Worm (Caenorhabditis elegans) whole organism, L2 larva: ENCODE measurements around the gene lgc-20.

Experiments used
- F13H6.1 ChIP-seq: sonication (generic microtip); optimal IDR thresholded peaks from 2 replicates; lab custom pipeline; 2016; ENCODE audit warnings: missing genetic modification characterization, missing compliant biosample characterization
- R02D3.7 ChIP-seq: fragments of 150-350 bp; optimal IDR thresholded peaks from 2 replicates; lab custom pipeline; 2014; ENCODE audit warnings: missing biosample characterization, missing genetic modification characterization
- ZK546.5 ChIP-seq: sonication (generic microtip); optimal IDR thresholded peaks from 2 replicates; lab custom pipeline; 2017; ENCODE audit warnings: missing biosample characterization, missing genetic modification characterization
- alr-1 ChIP-seq: fragments of 150-350 bp; optimal IDR thresholded peaks from 2 replicates; lab custom pipeline; 2014; ENCODE audit warnings: missing biosample characterization, missing genetic modification characterization
- aly-2 ChIP-seq: fragments of 150-350 bp; optimal IDR thresholded peaks from 2 replicates; lab custom pipeline; 2014; ENCODE audit warnings: missing biosample characterization, missing genetic modification characterization
- ama-1 ChIP-seq: fragments of 150-350 bp; optimal IDR thresholded peaks from 2 replicates; lab custom pipeline; 2018; ENCODE audit warnings: inconsistent platforms
- blmp-1 ChIP-seq: sonication (generic microtip); optimal IDR thresholded peaks from 2 replicates; lab custom pipeline; 2017; ENCODE audit warnings: missing genetic modification characterization, mild to moderate bottlenecking, missing compliant biosample characterization, antibody characterized with exemption, moderate library complexity; ENCODE audit not compliant: insufficient read depth
- ceh-16 ChIP-seq: fragments of 150-350 bp; optimal IDR thresholded peaks from 2 replicates; lab custom pipeline; 2014; ENCODE audit warnings: missing biosample characterization, missing genetic modification characterization
- ceh-82 ChIP-seq: fragments of 150-350 bp; optimal IDR thresholded peaks from 2 replicates; lab custom pipeline; 2014; ENCODE audit warnings: missing biosample characterization, missing genetic modification characterization
- crh-2 ChIP-seq: sonication (generic microtip); optimal IDR thresholded peaks from 2 replicates; lab custom pipeline; 2017; ENCODE audit warnings: missing biosample characterization, missing genetic modification characterization
- dmd-4 ChIP-seq: sonication (generic microtip); optimal IDR thresholded peaks from 2 replicates; lab custom pipeline; 2017; ENCODE audit warnings: missing biosample characterization, missing genetic modification characterization
- egl-27 ChIP-seq: sonication (generic microtip); optimal IDR thresholded peaks from 3 replicates; lab custom pipeline; 2017; ENCODE audit warnings: missing biosample characterization, missing genetic modification reagents, missing genetic modification characterization
- elt-1 ChIP-seq: fragments of 150-350 bp; optimal IDR thresholded peaks from 2 replicates; lab custom pipeline; 2014; ENCODE audit warnings: missing biosample characterization, missing genetic modification characterization
- elt-3 ChIP-seq: sonication (generic microtip); optimal IDR thresholded peaks from 2 replicates; lab custom pipeline; 2017; ENCODE audit warnings: missing biosample characterization, missing genetic modification characterization
- fos-1 ChIP-seq: fragments of 150-350 bp; optimal IDR thresholded peaks from 2 replicates; lab custom pipeline; 2014; ENCODE audit warnings: missing biosample characterization, missing genetic modification characterization
- gmeb-1 ChIP-seq: fragments of 150-350 bp; optimal IDR thresholded peaks from 2 replicates; lab custom pipeline; 2014; ENCODE audit warnings: missing biosample characterization, missing genetic modification characterization
- lin-11 ChIP-seq: fragments of 150-350 bp; sonication (generic microtip); optimal IDR thresholded peaks from 2 replicates; lab custom pipeline; 2014; ENCODE audit warnings: missing biosample characterization, missing genetic modification characterization, inconsistent platforms, mixed read lengths
- lin-39 ChIP-seq: fragments of 150-350 bp; optimal IDR thresholded peaks from 2 replicates; lab custom pipeline; 2014; ENCODE audit warnings: missing biosample characterization, missing genetic modification reagents, missing genetic modification characterization
- lsy-2 ChIP-seq, 2 experiments: fragments of 150-350 bp in 1 of 2; sonication (generic microtip) in 1 of 2; optimal IDR thresholded peaks; 2 replicates each; lab custom pipeline; 2014 to 2017; ENCODE audit warnings: missing biosample characterization in 2 of 2, missing genetic modification characterization in 2 of 2
- mab-5 ChIP-seq: fragments of 150-350 bp; optimal IDR thresholded peaks from 2 replicates; lab custom pipeline; 2014; ENCODE audit warnings: missing biosample characterization, missing genetic modification characterization
- mbf-1 ChIP-seq: sonication (generic microtip); optimal IDR thresholded peaks from 2 replicates; lab custom pipeline; 2017; ENCODE audit warnings: missing biosample characterization, missing genetic modification characterization
- mdl-1 ChIP-seq, 2 experiments: fragments of 150-350 bp in 1 of 2; sonication (generic microtip) in 1 of 2; optimal IDR thresholded peaks; 2 replicates each; lab custom pipeline; 2017; ENCODE audit warnings: missing biosample characterization in 2 of 2, missing genetic modification characterization in 2 of 2
- nhr-10 ChIP-seq: sonication (generic microtip); optimal IDR thresholded peaks from 2 replicates; lab custom pipeline; 2017; ENCODE audit warnings: missing biosample characterization, missing genetic modification characterization
- nhr-11 ChIP-seq: fragments of 150-350 bp; optimal IDR thresholded peaks from 2 replicates; lab custom pipeline; 2014; ENCODE audit warnings: missing biosample characterization, missing genetic modification characterization
- nhr-12 ChIP-seq: fragments of 150-350 bp; optimal IDR thresholded peaks from 2 replicates; lab custom pipeline; 2014; ENCODE audit warnings: missing biosample characterization, missing genetic modification characterization
- nhr-129 ChIP-seq: fragments of 150-350 bp; optimal IDR thresholded peaks from 2 replicates; lab custom pipeline; 2014; ENCODE audit warnings: missing biosample characterization, missing genetic modification characterization
- nhr-23 ChIP-seq: fragments of 150-350 bp; optimal IDR thresholded peaks from 2 replicates; lab custom pipeline; 2014; ENCODE audit warnings: missing biosample characterization, missing genetic modification reagents, missing genetic modification characterization
- nhr-237 ChIP-seq: fragments of 150-350 bp; optimal IDR thresholded peaks from 2 replicates; lab custom pipeline; 2014; ENCODE audit warnings: missing biosample characterization, missing genetic modification characterization
- nhr-25 ChIP-seq: fragments of 150-350 bp; sonication (generic microtip); optimal IDR thresholded peaks from 3 replicates; lab custom pipeline; 2014; ENCODE audit warnings: missing biosample characterization, missing genetic modification characterization
- nhr-6 ChIP-seq: fragments of 150-350 bp; optimal IDR thresholded peaks from 2 replicates; lab custom pipeline; 2014; ENCODE audit warnings: missing biosample characterization, missing genetic modification characterization
- nhr-77 ChIP-seq: fragments of 150-350 bp; optimal IDR thresholded peaks from 2 replicates; lab custom pipeline; 2014; ENCODE audit warnings: missing biosample characterization, missing genetic modification characterization
- peb-1 ChIP-seq: fragments of 150-350 bp; optimal IDR thresholded peaks from 2 replicates; lab custom pipeline; 2014; ENCODE audit warnings: missing biosample characterization, missing genetic modification characterization
- sem-4 ChIP-seq: fragments of 150-350 bp; optimal IDR thresholded peaks from 2 replicates; lab custom pipeline; 2014; ENCODE audit warnings: missing biosample characterization, missing genetic modification reagents, missing genetic modification characterization
- skn-1 ChIP-seq: sonication (generic microtip); optimal IDR thresholded peaks from 2 replicates; lab custom pipeline; 2017; ENCODE audit warnings: missing biosample characterization, missing genetic modification characterization
- sma-3 ChIP-seq: sonication (generic microtip); optimal IDR thresholded peaks from 2 replicates; lab custom pipeline; 2016; ENCODE audit warnings: missing genetic modification reagents, missing genetic modification characterization, missing compliant biosample characterization
- sma-9 ChIP-seq, 2 experiments: fragments of 150-350 bp in 1 of 2; sonication (generic microtip) in 1 of 2; optimal IDR thresholded peaks; 2 replicates each; lab custom pipeline; 2014 to 2016; ENCODE audit warnings: missing genetic modification characterization in 2 of 2, mild to moderate bottlenecking in 1 of 2, missing biosample characterization in 1 of 2, missing compliant biosample characterization in 1 of 2, missing genetic modification reagents in 1 of 2, moderate library complexity in 1 of 2
- snpc-4 ChIP-seq: fragments of 150-350 bp; optimal IDR thresholded peaks from 2 replicates; lab custom pipeline; 2014; ENCODE audit warnings: missing biosample characterization, missing genetic modification characterization
- unc-39 ChIP-seq: fragments of 150-350 bp; optimal IDR thresholded peaks from 2 replicates; lab custom pipeline; 2014; ENCODE audit warnings: missing biosample characterization, missing genetic modification characterization
- unc-55 ChIP-seq: fragments of 150-350 bp; sonication (generic microtip); optimal IDR thresholded peaks from 3 replicates; lab custom pipeline; 2014; ENCODE audit warnings: missing biosample characterization, missing genetic modification reagents, missing genetic modification characterization
- unc-62 ChIP-seq: fragments of 150-350 bp; optimal IDR thresholded peaks from 2 replicates; lab custom pipeline; 2014; ENCODE audit warnings: missing biosample characterization, missing genetic modification reagents, missing genetic modification characterization
- zag-1 ChIP-seq: fragments of 150-350 bp; optimal IDR thresholded peaks from 2 replicates; lab custom pipeline; 2014; ENCODE audit warnings: missing biosample characterization, missing genetic modification characterization
- ztf-1 ChIP-seq: fragments of 200-800 bp; sonication (Bioruptor generic); conservative IDR thresholded peaks from 2 replicates; pipeline ENCODE4 v1.3.6; 2022; ENCODE audit warnings: missing genetic modification characterization, missing compliant biosample characterization
- ztf-4 ChIP-seq: fragments of 150-350 bp; optimal IDR thresholded peaks from 2 replicates; lab custom pipeline; 2014; ENCODE audit warnings: missing biosample characterization, missing genetic modification characterization

The lgc-20 gene

ce11 chrII:11353471-11353870, 10.1 kb upstream of the lgc-20 start:
- no peak for TF ChIP-seq aly-2
- TF ChIP-seq nhr-23 (tag; lab: Kevin White, UChicago) = no peak
- TF ChIP-seq elt-1 (tag; lab: Kevin White, UChicago) = no peak
- no peak for TF ChIP-seq nhr-11 (tag; lab: Kevin White, UChicago)
- TF ChIP-seq peb-1 (tag; lab: Kevin White, UChicago) = no peak
- no peak for TF ChIP-seq snpc-4
- no peak for TF ChIP-seq ceh-82
- TF ChIP-seq alr-1 (tag; lab: Kevin White, UChicago) = no peak
- no peak for TF ChIP-seq ztf-1 (GFP tag; lab: Robert Waterston, UW)
- no peak for TF ChIP-seq elt-3 (tag; lab: Kevin White, UChicago)
- TF ChIP-seq zag-1 (tag; lab: Kevin White, UChicago) = no peak
- TF ChIP-seq ceh-16 (tag; lab: Kevin White, UChicago) = no peak
- no peak for TF ChIP-seq lin-11 (tag; lab: Kevin White, UChicago)
- TF ChIP-seq nhr-10 (tag; lab: Kevin White, UChicago) = no peak

- TF ChIP-seq ama-1 (lab: Kevin White, UChicago) (no peak), unc-55 (GFP tag; lab: Kevin White, UChicago) (no peak), nhr-23 (tag; lab: Kevin White, UChicago) (no peak), mdl-1 (tag; optimal IDR thresholded peaks at IDR 0.05; lab: Kevin White, UChicago) (no peak), ztf-4 (tag; lab: Kevin White, UChicago) (no peak), blmp-1 (no peak), nhr-12 (tag; lab: Kevin White, UChicago) (no peak), elt-3 (tag; lab: Kevin White, UChicago) (no peak), ZK546.5 (tag; lab: Kevin White, UChicago) (no peak), ceh-82 (no peak), F13H6.1 (tag; lab: Kevin White, UChicago) (no peak), nhr-77 (tag; lab: Kevin White, UChicago) (no peak), lsy-2 (tag; optimal IDR thresholded peaks at IDR 0.05; lab: Kevin White, UChicago) (no peak), alr-1 (tag; lab: Kevin White, UChicago) (no peak), sma-9 (GFP tag; optimal IDR thresholded peaks at IDR 0.05; lab: Kevin White, UChicago) (no peak), sma-9 (tag; optimal IDR thresholded peaks at IDR 0.05; lab: Kevin White, UChicago) (no peak), unc-39 (no peak), crh-2 (no peak), nhr-6 (no peak), unc-62 (GFP tag; lab: Kevin White, UChicago) (no peak)
These were observed 8.2 kb upstream of the lgc-20 start, which contains the start of gene clh-2 for ce11 chrII:11351599-11351998. Gene clh-2 (plus strand): TSS chrII:11351899.

ce11 chrII:11349892-11350291, 6.5 kb upstream of the lgc-20 start, which contains the start of gene dph-5:
Gene dph-5 (plus strand): TSS chrII:11350192.
- TF ChIP-seq zag-1 (tag; lab: Kevin White, UChicago) = no peak
- no peak for TF ChIP-seq ceh-16 (tag; lab: Kevin White, UChicago)
- TF ChIP-seq R02D3.7 (tag; lab: Kevin White, UChicago) = no peak

- peak; percentile 45 to 78 for TF ChIP-seq lsy-2 (tag; optimal IDR thresholded peaks at IDR 0.05; lab: Kevin White, UChicago)
- TF ChIP-seq sem-4 (tag; lab: Kevin White, UChicago) = peak; percentile 64
- peak; percentile 50 for TF ChIP-seq nhr-10 (tag; lab: Kevin White, UChicago)
- no peak for TF ChIP-seq ZK546.5 (tag; lab: Kevin White, UChicago)
- TF ChIP-seq unc-62 (GFP tag; lab: Kevin White, UChicago) = no peak
- no peak for TF ChIP-seq elt-1 (tag; lab: Kevin White, UChicago)
- no peak for TF ChIP-seq nhr-12 (tag; lab: Kevin White, UChicago)
- no peak for TF ChIP-seq nhr-77 (tag; lab: Kevin White, UChicago)
- no peak for TF ChIP-seq ztf-1 (GFP tag; lab: Robert Waterston, UW)
- TF ChIP-seq ztf-4 (tag; lab: Kevin White, UChicago) = peak; percentile 71
- TF ChIP-seq gmeb-1 (tag; lab: Kevin White, UChicago) = peak; percentile 89
- peak; percentile 23 for TF ChIP-seq ceh-16 (tag; lab: Kevin White, UChicago)
- TF ChIP-seq dmd-4 (tag; lab: Kevin White, UChicago) = no peak
- peak; percentile 42 for TF ChIP-seq lin-11 (tag; lab: Kevin White, UChicago)
- TF ChIP-seq crh-2 = peak; percentile 89
- no peak for TF ChIP-seq mbf-1 (tag; lab: Kevin White, UChicago)
- peak; percentile 70 for TF ChIP-seq nhr-25
- TF ChIP-seq sma-3 (GFP tag; lab: Kevin White, UChicago) = peak; percentile 62
- TF ChIP-seq unc-55 (GFP tag; lab: Kevin White, UChicago) = peak; percentile 63
- peak; percentile 34 for TF ChIP-seq zag-1 (tag; lab: Kevin White, UChicago)
- no peak for TF ChIP-seq unc-39
- TF ChIP-seq fos-1 (tag; lab: Kevin White, UChicago) = peak; percentile 47
- peak; percentile 80 for TF ChIP-seq F13H6.1 (tag; lab: Kevin White, UChicago)
- no peak for TF ChIP-seq nhr-237 (tag; lab: Kevin White, UChicago)
- peak; percentile 68 for TF ChIP-seq nhr-129
- TF ChIP-seq lin-39 (tag; lab: Kevin White, UChicago) = no peak
- TF ChIP-seq mab-5 (tag; lab: Kevin White, UChicago) = no peak
- TF ChIP-seq peb-1 (tag; lab: Kevin White, UChicago) = no peak
- TF ChIP-seq egl-27 (tag; lab: Kevin White, UChicago) = no peak
- peak; percentile 73 for TF ChIP-seq skn-1 (tag; lab: Kevin White, UChicago)
- peak; percentile 65 for TF ChIP-seq sma-9 (GFP tag; optimal IDR thresholded peaks at IDR 0.05; lab: Kevin White, UChicago)
- no peak for TF ChIP-seq sma-9 (tag; optimal IDR thresholded peaks at IDR 0.05; lab: Kevin White, UChicago)
These were observed 4.6 kb upstream of the lgc-20 start, which contains the start of the genes B0491.6 and pigm-1 for ce11 chrII:11347878-11348556. Gene B0491.6 (minus strand): TSS chrII:11348343. Gene pigm-1 (plus strand): TSS chrII:11348445.
